Fruit fly (Drosophila melanogaster): ENCODE results near the gene CG42752.

The CG42752 gene

DNA sequence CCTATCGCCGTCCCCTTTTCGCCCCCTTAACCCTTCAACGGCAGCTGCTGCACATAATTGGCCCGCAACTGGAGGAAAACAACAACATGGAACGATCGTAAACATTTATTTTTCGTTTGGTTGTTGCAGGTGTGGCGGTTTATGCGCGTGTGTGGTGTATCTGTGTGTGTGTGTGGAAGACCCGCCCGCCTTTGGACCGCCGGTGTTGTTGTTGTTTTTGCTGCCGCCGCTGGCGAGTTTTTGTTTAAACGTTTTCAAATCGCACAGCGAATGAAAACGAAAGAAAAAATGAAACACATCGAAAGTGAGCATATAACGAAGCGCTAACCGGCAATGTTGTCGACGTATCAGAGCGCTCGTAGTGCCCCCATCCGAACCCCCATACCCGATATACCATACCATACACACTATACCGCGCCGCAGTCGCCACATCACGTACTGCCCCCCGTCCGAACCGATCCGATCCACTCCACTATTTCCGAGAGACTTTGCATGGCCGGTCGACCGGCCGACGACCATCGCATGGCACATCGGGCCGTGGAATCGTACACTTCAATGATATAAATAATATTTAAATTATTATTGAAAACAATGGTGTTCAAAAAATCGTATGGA, 4.2 kb downstream of the CG42752 start (continued):
- no peak for TF ChIP-seq da (GFP tag; optimal IDR thresholded peaks at IDR 0.05)
- no peak for TF ChIP-seq hb (GFP tag; IDR thresholded peaks at IDR 0.05; ENCODE audit: partially characterized antibody)
- TF ChIP-seq CG10267 (tag; optimal IDR thresholded peaks at IDR 0.05), result no peak
- TF ChIP-seq CG32532 (GFP tag; IDR thresholded peaks at IDR 0.05), result no peak
- no peak for TF ChIP-seq dpn (GFP tag; optimal IDR thresholded peaks at IDR 0.05)

DNA sequence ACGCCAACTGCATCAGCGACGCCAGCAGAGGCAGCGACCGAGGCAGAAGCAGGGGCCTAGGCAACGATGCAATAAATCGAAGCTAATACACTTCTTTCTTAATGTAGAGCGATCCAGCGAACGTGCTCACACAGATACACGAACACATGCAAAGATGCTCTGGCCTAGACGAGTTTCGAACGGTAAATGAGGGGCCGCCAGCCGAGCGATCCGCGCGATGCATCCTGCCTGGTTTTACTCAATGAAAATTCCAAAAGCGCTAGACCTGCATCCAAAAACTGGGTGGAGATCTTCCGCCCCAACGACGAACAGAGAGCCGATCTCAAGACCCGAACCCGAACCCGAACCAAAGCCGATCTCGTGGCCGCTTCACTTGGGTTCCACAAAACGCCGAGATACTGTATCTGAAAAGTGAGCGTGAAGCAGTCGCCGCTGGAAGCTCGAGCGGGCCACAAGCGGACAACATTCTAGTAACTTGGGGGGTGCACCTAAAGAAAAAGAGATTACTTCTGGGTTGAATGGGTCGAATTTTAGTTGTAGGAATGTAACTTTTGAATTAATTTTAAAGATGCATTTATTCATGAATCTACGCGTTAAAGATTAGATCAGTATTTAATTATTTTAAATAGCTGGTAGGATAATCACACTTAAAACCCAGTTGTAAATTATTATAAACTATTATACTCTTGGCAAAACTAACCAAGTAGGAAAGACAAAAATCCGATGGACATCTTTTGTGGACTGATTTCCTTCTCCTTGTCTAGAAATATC, 7.0 kb downstream of the CG42752 start:
- TF ChIP-seq sd (tag; optimal IDR thresholded peaks at IDR 0.05) (peak; percentile 88), nom (GFP tag; optimal IDR thresholded peaks at IDR 0.05) (peak; percentile 25), Nf-YB (GFP tag; optimal IDR thresholded peaks at IDR 0.05) (peak; percentile 68), CG15073 (GFP tag; optimal IDR thresholded peaks at IDR 0.05) (no peak), z (GFP tag; IDR thresholded peaks at IDR 0.05) (peak; percentile 56; the same call in 1 of the 3 replicates), gsb (GFP tag; IDR thresholded peaks at IDR 0.05) (no peak), CG17829 (tag; optimal IDR thresholded peaks at IDR 0.05) (no peak), Adf1 (GFP tag; IDR thresholded peaks at IDR 0.05) (peak; percentile 90), CG18262 (tag; optimal IDR thresholded peaks at IDR 0.05) (peak; percentile 21), vvl (GFP tag; IDR thresholded peaks at IDR 0.05) (0 out of 2 replicates have a peak, but pooled peaks have one; percentile 17), lbe (GFP tag; optimal IDR thresholded peaks at IDR 0.05) (no peak), Fer2 (tag; optimal IDR thresholded peaks at IDR 0.05) (no peak), ftz-f1 (GFP tag; optimal IDR thresholded peaks at IDR 0.05) (no peak), CG10979 (tag; optimal IDR thresholded peaks at IDR 0.05) (peak; percentile 9), CG12236 (GFP tag; optimal IDR thresholded peaks at IDR 0.05) (no peak), Vsx1 (GFP tag; optimal IDR thresholded peaks at IDR 0.05) (peak; percentile 14), CG2712 (tag; optimal IDR thresholded peaks at IDR 0.05) (peak; percentile 14), gem (tag; optimal IDR thresholded peaks at IDR 0.05) (peak; percentile 17), bsh (GFP tag; optimal IDR thresholded peaks at IDR 0.05) (peak in 1 of 2 experiments; percentile 9), chm (GFP tag; IDR thresholded peaks at IDR 0.05) (peak; percentile 47), dmrt11E (tag; optimal IDR thresholded peaks at IDR 0.05) (peak; percentile 24), CG9797 (GFP tag; optimal IDR thresholded peaks at IDR 0.05) (no peak), CG6791 (GFP tag; IDR thresholded peaks at IDR 0.05; ENCODE audit: partially characterized antibody) (0 out of 3 replicates have a peak, but pooled peaks have one; percentile 18), CG18764 (GFP tag; optimal IDR thresholded peaks at IDR 0.05) (no peak), Med (GFP tag) (peak; percentile 54), CG4424 (GFP tag; optimal IDR thresholded peaks at IDR 0.05) (no peak), CG4328 (GFP tag; optimal IDR thresholded peaks at IDR 0.05) (no peak), kni (GFP tag; optimal IDR thresholded peaks at IDR 0.05) (peak; percentile 98), ato (GFP tag; IDR thresholded peaks at IDR 0.05; ENCODE audit: partially characterized antibody) (0 out of 2 replicates have a peak, but pooled peaks have one; percentile 26), CG9215 (GFP tag; IDR thresholded peaks at IDR 0.05) (no peak), Trl (optimal IDR thresholded peaks at IDR 0.05) (peak in 1 of 2 experiments; percentile 15), Trl (GFP tag; optimal IDR thresholded peaks at IDR 0.05) (no peak), Opbp (GFP tag; IDR thresholded peaks at IDR 0.05; ENCODE audit: partially characterized antibody) (peak; percentile 5; the same call in 1 of the 3 replicates), CG10543 (GFP tag; optimal IDR thresholded peaks at IDR 0.05) (peak; percentile 48), Blimp-1 (GFP tag; optimal IDR thresholded peaks at IDR 0.05) (peak; percentile 34), Drgx (GFP tag; IDR thresholded peaks at IDR 0.05) (peak; percentile 19; the same call in 1 of the 2 replicates), Nf-YC (tag; optimal IDR thresholded peaks at IDR 0.05) (peak; percentile 57), sens (GFP tag) (peak; percentile 77), Jarid2 (GFP tag; optimal IDR thresholded peaks at IDR 0.05) (peak; percentile 92), CG10321 (GFP tag; IDR thresholded peaks at IDR 0.05) (peak; percentile 28; the same call in 1 of the 2 replicates), Mes4 (GFP tag; optimal IDR thresholded peaks at IDR 0.05) (no peak)

Measured in whole organism, embryonic.